Worm (Caenorhabditis elegans): ENCODE measurements around the gene F21A3.2.

The F21A3.2 gene

DNA sequence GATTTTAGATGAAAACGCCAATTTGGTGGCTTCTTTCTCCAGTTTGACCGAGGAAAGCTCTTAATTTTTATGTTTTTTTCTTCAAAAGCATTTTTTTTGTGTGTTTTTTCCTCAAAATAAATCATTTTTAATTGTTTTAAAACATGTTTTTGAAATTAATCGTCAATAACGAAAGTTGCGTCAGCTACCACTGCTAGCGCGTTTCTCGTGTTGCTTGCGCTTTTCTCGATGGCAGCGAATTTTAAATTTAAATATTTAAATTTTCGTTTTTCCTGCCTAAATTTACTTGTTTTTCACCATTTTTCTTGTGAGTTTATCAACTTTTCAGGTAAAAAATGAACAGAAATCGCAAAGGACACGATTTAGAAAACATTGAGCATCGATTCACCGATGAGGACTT is 4.2 kb upstream of the F21A3.2 start, which contains the start of gene prde-1:
Gene prde-1, plus strand, starts transcription at position 322 of the 400 bp plus-strand sequence.
- TF ChIP-seq mls-2 (tag; optimal IDR thresholded peaks at IDR 0.05): no peak
- TF ChIP-seq hlh-1 (tag; optimal IDR thresholded peaks at IDR 0.05): no peak
- no peak for TF ChIP-seq zip-8 (tag; optimal IDR thresholded peaks at IDR 0.05)
- no peak for TF ChIP-seq cnd-1 (tag; optimal IDR thresholded peaks at IDR 0.05)
- TF ChIP-seq M03D4.4 (tag; optimal IDR thresholded peaks at IDR 0.05): no peak
- no peak for TF ChIP-seq nhr-76 (tag; optimal IDR thresholded peaks at IDR 0.05)
- no peak for TF ChIP-seq ceh-83 (GFP tag; optimal IDR thresholded peaks at IDR 0.05)
- no peak for TF ChIP-seq ham-2 (GFP tag; optimal IDR thresholded peaks at IDR 0.05)
- TF ChIP-seq elt-1 (tag; optimal IDR thresholded peaks at IDR 0.05; ENCODE audit: borderline replicate concordance, insufficient read depth): no peak
- no peak for TF ChIP-seq elt-3 (tag; optimal IDR thresholded peaks at IDR 0.05)
- no peak for TF ChIP-seq lin-13 (tag; optimal IDR thresholded peaks at IDR 0.05)
- TF ChIP-seq tbx-8 (GFP tag; optimal IDR thresholded peaks at IDR 0.05): no peak
- no peak for TF ChIP-seq mep-1 (tag; optimal IDR thresholded peaks at IDR 0.05)
- no peak for TF ChIP-seq ceh-39 (tag; optimal IDR thresholded peaks at IDR 0.05)
- TF ChIP-seq ceh-43 (GFP tag; optimal IDR thresholded peaks at IDR 0.05): no peak
- TF ChIP-seq nhr-12 (tag; optimal IDR thresholded peaks at IDR 0.05): no peak
- TF ChIP-seq sptf-1 (tag; optimal IDR thresholded peaks at IDR 0.05): no peak
- TF ChIP-seq flh-1 (GFP tag; optimal IDR thresholded peaks at IDR 0.05): no peak
- no peak for TF ChIP-seq lin-32 (GFP tag; optimal IDR thresholded peaks at IDR 0.05)

DNA sequence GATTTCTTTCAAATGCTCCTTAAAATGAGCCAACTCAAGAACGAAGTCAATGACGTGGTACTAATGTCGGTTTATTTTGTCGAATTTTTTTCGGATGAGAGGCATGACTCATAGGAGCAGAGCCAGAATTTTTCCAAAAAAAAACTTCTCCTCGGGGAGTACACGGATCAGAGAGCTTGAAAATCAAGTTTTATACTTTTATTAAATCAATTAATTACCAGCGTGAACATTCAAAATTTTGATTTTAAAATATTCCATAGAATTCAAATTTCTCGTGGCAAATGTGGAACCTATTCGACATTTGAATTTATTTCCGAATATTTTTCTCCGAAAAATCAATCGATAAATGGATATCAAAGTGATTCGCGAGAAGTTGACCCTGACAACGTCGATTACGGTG is 2.6 kb upstream of the F21A3.2 start, which contains the start of gene F21A3.4:
Gene F21A3.4, plus strand, starts transcription at position 301 of the 400 bp plus-strand sequence.
- no peak for TF ChIP-seq nhr-237 (tag; optimal IDR thresholded peaks at IDR 0.05)
- TF ChIP-seq drap-1 (GFP tag; optimal IDR thresholded peaks at IDR 0.05): no peak
- no peak for TF ChIP-seq unc-120 (tag; optimal IDR thresholded peaks at IDR 0.05; ENCODE audit: poor library complexity, severe bottlenecking)
- TF ChIP-seq ham-2 (GFP tag; optimal IDR thresholded peaks at IDR 0.05): no peak
- no peak for TF ChIP-seq nhr-76 (tag; optimal IDR thresholded peaks at IDR 0.05)

DNA sequence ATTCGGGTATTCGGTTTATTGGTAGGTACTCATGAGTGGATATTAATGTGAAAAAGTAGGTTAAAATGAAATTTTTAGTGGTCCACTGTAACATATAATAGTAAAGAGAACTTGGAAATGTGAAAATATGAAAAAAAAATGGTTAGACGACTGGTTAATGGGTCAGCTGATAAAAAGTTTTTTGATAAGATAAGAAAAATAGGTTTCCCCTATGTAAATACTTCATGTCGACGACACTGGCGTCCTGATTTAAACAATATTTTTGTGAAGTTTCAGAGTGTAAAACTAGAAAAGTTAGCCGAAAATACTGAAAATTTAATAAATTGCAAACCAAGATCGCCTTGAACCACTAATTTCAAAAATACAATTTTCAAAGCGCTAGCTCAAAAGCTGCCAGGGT is 668 bp downstream of the F21A3.2 start, which contains the start of gene F21A3.11:
Gene F21A3.11, minus strand, starts transcription at position 117 of the 400 bp plus-strand sequence.
- TF ChIP-seq M03D4.4 (tag; optimal IDR thresholded peaks at IDR 0.05) (no peak), nhr-2 (tag; optimal IDR thresholded peaks at IDR 0.05) (no peak), pha-4 (tag; optimal IDR thresholded peaks at IDR 0.05) (no peak), mls-2 (tag; optimal IDR thresholded peaks at IDR 0.05) (no peak), zip-8 (tag; optimal IDR thresholded peaks at IDR 0.05) (no peak), lsy-2 (tag; optimal IDR thresholded peaks at IDR 0.05) (no peak), sem-2 (GFP tag; optimal IDR thresholded peaks at IDR 0.05) (no peak), mep-1 (tag; optimal IDR thresholded peaks at IDR 0.05) (no peak), hlh-1 (tag; optimal IDR thresholded peaks at IDR 0.05) (no peak), bed-3 (GFP tag; optimal IDR thresholded peaks at IDR 0.05) (no peak), blmp-1 (tag; optimal IDR thresholded peaks at IDR 0.05) (no peak), sptf-1 (tag; optimal IDR thresholded peaks at IDR 0.05) (no peak), elt-1 (tag; optimal IDR thresholded peaks at IDR 0.05; ENCODE audit: borderline replicate concordance, insufficient read depth) (no peak), ces-1 (GFP tag; optimal IDR thresholded peaks at IDR 0.05) (no peak), ham-2 (GFP tag; optimal IDR thresholded peaks at IDR 0.05) (no peak)

DNA sequence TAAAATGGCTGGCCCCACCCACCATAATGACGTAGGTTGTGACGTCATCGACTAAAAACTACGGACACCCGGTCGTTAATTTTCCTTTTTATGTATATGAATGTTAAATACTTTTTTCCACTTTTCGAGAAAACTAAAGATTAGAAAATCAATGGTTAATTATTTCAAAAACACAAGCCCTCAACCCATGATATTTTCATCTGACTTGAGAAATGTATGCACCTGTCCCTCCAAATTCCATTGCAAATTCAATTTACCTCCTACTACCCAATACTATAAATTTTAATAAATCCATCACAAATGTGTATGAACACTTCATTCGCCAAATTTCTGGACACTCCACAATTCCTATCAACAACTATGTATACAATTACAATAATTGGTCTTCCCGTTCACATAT is 4.7 kb downstream of the F21A3.2 start, which contains the start of gene srh-276:
Gene srh-276, plus strand, starts transcription at position 301 of the 400 bp plus-strand sequence.
- no peak for TF ChIP-seq nhr-76 (tag; optimal IDR thresholded peaks at IDR 0.05)
- no peak for TF ChIP-seq nhr-28 (tag; optimal IDR thresholded peaks at IDR 0.05)
- TF ChIP-seq ceh-83 (GFP tag; optimal IDR thresholded peaks at IDR 0.05): no peak
- TF ChIP-seq elt-1 (tag; optimal IDR thresholded peaks at IDR 0.05; ENCODE audit: borderline replicate concordance, insufficient read depth): no peak
- peak; percentile 74 for TF ChIP-seq zip-8 (tag; optimal IDR thresholded peaks at IDR 0.05)

DNA sequence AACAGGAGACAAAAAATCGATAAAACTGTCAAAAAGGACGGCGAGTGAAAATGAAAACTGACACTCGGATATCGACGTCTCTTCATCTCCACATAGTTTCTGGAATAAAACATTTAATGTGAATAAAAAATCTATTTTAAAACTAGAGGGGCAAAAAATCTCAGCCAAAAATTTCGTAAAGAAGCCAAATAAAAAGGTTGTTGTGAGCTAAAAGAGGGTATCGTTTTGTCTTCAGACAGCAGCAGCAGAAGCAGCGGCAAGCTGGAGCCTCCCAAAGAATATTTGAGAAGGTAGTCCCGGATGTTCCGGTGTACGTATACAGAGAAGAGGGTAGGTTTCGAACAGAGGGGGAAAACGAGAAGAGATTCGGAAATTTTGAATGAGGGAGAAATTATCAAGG is 11.8 kb downstream of the F21A3.2 start, which contains the start of gene lgc-31:
Gene lgc-31, minus strand, starts transcription at position 101 of the 400 bp plus-strand sequence.
- no peak for TF ChIP-seq unc-62 (GFP tag; optimal IDR thresholded peaks at IDR 0.05)
- TF ChIP-seq unc-120 (tag; optimal IDR thresholded peaks at IDR 0.05; ENCODE audit: poor library complexity, severe bottlenecking): no peak
- TF ChIP-seq nhr-237 (tag; optimal IDR thresholded peaks at IDR 0.05): no peak
- no peak for TF ChIP-seq nhr-2 (tag; optimal IDR thresholded peaks at IDR 0.05)
- TF ChIP-seq ztf-11 (tag; optimal IDR thresholded peaks at IDR 0.05): no peak
- no peak for TF ChIP-seq nhr-76 (tag; optimal IDR thresholded peaks at IDR 0.05)
- no peak for TF ChIP-seq hlh-1 (tag; optimal IDR thresholded peaks at IDR 0.05)
- TF ChIP-seq blmp-1 (tag; optimal IDR thresholded peaks at IDR 0.05): no peak
- TF ChIP-seq drap-1 (GFP tag; optimal IDR thresholded peaks at IDR 0.05): no peak
- TF ChIP-seq unc-39 (tag; optimal IDR thresholded peaks at IDR 0.05): no peak
- no peak for TF ChIP-seq nhr-28 (tag; optimal IDR thresholded peaks at IDR 0.05)
- no peak for TF ChIP-seq snpc-4 (tag; optimal IDR thresholded peaks at IDR 0.05)
